Worm (Caenorhabditis elegans): ENCODE measurements around the gene Y71H2B.2.
A peak's percentile ranks its signal among the peaks of the same experiment; 100 is the strongest.

The Y71H2B.2 gene

DNA sequence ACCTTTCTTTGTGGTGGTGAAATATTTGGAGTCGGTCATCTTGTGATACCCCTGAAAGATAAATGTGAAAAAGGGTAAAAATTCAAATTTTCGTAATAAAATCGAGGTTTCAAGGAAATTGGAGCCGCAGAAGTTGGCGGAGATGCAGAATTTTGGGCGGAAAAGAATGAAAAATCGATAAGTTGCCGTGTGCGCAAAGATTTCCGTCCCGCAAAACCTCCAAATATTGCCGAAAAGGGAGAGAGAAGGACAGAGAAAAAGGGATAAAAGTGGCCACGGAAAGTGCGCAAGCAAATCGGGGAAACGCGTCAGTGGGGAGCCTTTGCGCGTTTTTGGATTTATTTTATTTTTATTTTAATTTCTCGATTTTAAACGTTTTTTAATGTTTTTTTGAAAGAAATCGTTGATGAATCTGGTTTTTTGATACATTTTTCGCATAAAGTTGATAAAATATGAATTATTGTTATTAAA is 26.0 kb upstream of the Y71H2B.2 start, which contains the start of gene apb-1 (continued):
- TF ChIP-seq ceh-40 (GFP tag; IDR thresholded peaks at IDR 0.05) (no peak), xnd-1 (tag; optimal IDR thresholded peaks at IDR 0.05) (peak; percentile 77), mcd-1 (GFP tag; IDR thresholded peaks at IDR 0.05) (peak; percentile 93), hmg-20 (GFP tag; IDR thresholded peaks at IDR 0.05) (peak; percentile 88), K12H6.12 (tag; optimal IDR thresholded peaks at IDR 0.05) (peak; percentile 77), pha-4 (tag; optimal IDR thresholded peaks at IDR 0.05) (no peak), lin-35 (GFP tag; optimal IDR thresholded peaks at IDR 0.05) (peak in 2 of 3 experiments; percentile 51 to 94), fkh-3 (tag; optimal IDR thresholded peaks at IDR 0.05) (no peak), T26A5.8 (tag; optimal IDR thresholded peaks at IDR 0.05) (no peak), nhr-120 (GFP tag; IDR thresholded peaks at IDR 0.05) (no peak)

DNA sequence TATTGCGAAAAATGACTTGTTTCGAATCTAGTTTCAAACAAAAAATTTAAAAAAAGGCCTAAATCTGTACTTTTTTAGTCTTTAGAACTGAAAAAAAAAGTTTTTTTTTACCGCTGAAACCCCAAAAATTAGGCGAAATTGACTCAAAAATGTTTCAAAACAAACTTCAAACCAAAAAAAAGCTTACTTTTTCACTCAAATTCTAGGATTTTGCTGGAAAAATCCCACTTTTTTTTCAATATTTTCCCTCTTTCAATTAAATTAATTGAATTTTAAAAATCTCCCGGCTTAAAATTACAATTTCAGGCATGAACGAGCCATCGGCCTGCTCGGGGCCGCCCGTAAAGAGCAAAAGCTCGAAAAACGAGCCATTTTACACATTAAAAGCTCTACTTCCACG is 25.2 kb upstream of the Y71H2B.2 start, which contains the start of gene mdt-19:
TSS of gene mdt-19 (plus strand) at position 301 of the 400 bp plus-strand sequence.
- no peak for TF ChIP-seq repo-1 (tag; optimal IDR thresholded peaks at IDR 0.05)
- TF ChIP-seq attf-6 (GFP tag; IDR thresholded peaks at IDR 0.05) = no peak

DNA sequence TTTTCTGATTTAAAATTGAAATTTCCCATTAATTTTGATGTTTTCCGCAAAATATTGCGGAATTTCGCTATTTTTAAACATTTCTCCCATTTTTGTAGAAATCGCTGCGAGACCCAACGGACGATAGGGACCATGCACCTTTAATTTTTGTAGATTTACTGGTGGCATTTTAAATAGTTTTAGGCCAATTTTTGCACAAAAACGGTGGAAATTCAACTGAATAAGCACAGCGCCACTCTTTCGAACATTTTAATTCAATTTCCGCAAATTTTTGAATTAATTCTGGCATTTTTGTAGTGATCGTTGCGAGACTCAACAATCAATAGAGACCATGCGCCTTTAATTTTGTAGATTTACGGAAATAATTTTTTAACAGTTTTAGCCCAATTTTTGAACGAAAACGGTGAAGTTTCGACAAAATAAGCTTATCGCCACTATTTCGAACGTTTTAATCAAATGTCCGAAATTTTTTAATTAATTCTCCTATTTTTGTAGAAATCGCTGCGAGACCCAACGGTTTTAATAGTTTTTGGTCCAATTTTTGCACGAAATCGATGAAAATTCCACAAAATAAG is 24.4 kb upstream of the Y71H2B.2 start:
- TF ChIP-seq lin-54 (GFP tag; optimal IDR thresholded peaks at IDR 0.05) (peak; percentile 64), ztf-18 (tag; optimal IDR thresholded peaks at IDR 0.05) (peak; percentile 85), lsy-27 (tag; optimal IDR thresholded peaks at IDR 0.05; ENCODE audit: borderline replicate concordance, insufficient read depth) (no peak), cebp-2 (GFP tag; IDR thresholded peaks at IDR 0.05) (no peak), F49E8.2 (tag; optimal IDR thresholded peaks at IDR 0.05; ENCODE audit: insufficient read depth) (peak; percentile 10), F57A8.1 (GFP tag; optimal IDR thresholded peaks at IDR 0.05) (no peak), tlf-1 (GFP tag; optimal IDR thresholded peaks at IDR 0.05) (peak; percentile 41), ceh-91 (GFP tag; IDR thresholded peaks at IDR 0.05) (peak; percentile 56), madf-6 (GFP tag; IDR thresholded peaks at IDR 0.05) (peak; percentile 83), F22D6.2 (tag; optimal IDR thresholded peaks at IDR 0.05) (no peak), nfyb-1 (GFP tag; IDR thresholded peaks at IDR 0.05) (peak; percentile 61; the same call in 1 of the 2 replicates), snpc-1.1 (tag; optimal IDR thresholded peaks at IDR 0.05; ENCODE audit: insufficient read depth) (peak; percentile 26), efl-1 (GFP tag; optimal IDR thresholded peaks at IDR 0.05) (peak; percentile 19), mes-4 (tag; optimal IDR thresholded peaks at IDR 0.05) (no peak), athp-1 (tag; optimal IDR thresholded peaks at IDR 0.05) (peak; percentile 26), lsl-1 (GFP tag; optimal IDR thresholded peaks at IDR 0.05) (peak; percentile 97), snpc-3.4 (tag; optimal IDR thresholded peaks at IDR 0.05) (peak; percentile 72), zim-3 (tag; optimal IDR thresholded peaks at IDR 0.05) (no peak), nhr-179 (tag; optimal IDR thresholded peaks at IDR 0.05) (no peak), B0336.3 (GFP tag; IDR thresholded peaks at IDR 0.05) (peak; percentile 65; the same call in 1 of the 2 replicates), egl-44 (GFP tag; IDR thresholded peaks at IDR 0.05) (no peak), C17E4.6 (GFP tag; IDR thresholded peaks at IDR 0.05) (0 out of 2 replicates have a peak, but pooled peaks have one; percentile 26), xnd-1 (tag; optimal IDR thresholded peaks at IDR 0.05) (peak; percentile 77), D2030.7 (GFP tag; IDR thresholded peaks at IDR 0.05) (peak; percentile 53), mxl-1 (tag; optimal IDR thresholded peaks at IDR 0.05) (no peak), mcd-1 (GFP tag; IDR thresholded peaks at IDR 0.05) (peak; percentile 44; the same call in 1 of the 2 replicates), rcor-1 (GFP tag; IDR thresholded peaks at IDR 0.05) (peak; percentile 33; the same call in 1 of the 2 replicates), F33H1.4 (GFP tag; IDR thresholded peaks at IDR 0.05) (peak; percentile 92), snpc-1.3 (tag; optimal IDR thresholded peaks at IDR 0.05; ENCODE audit: insufficient read depth) (no peak), madf-8 (GFP tag; conservative IDR thresholded peaks at IDR 0.05) (peak; percentile 64), hrde-1 (tag; optimal IDR thresholded peaks at IDR 0.05; ENCODE audit: borderline replicate concordance) (peak; percentile 53)
